Worm (Caenorhabditis elegans) whole organism, late embryonic: ENCODE data around the gene Y57E12AL.2.

Experiments used
- C08G9.2 ChIP-seq: sonication (generic microtip); optimal IDR thresholded peaks from 2 replicates; lab custom pipeline; 2016; ENCODE audit warnings: mild to moderate bottlenecking, missing genetic modification characterization, moderate library complexity, missing compliant biosample characterization
- F13H6.1 ChIP-seq: sonication (generic microtip); optimal IDR thresholded peaks from 2 replicates; lab custom pipeline; 2016; ENCODE audit warnings: missing genetic modification characterization, missing compliant biosample characterization
- K02D7.2 ChIP-seq: sonication (generic microtip); optimal IDR thresholded peaks from 2 replicates; lab custom pipeline; 2017; ENCODE audit warnings: mild to moderate bottlenecking, missing genetic modification characterization, missing compliant biosample characterization
- Y22D7AL.16 ChIP-seq: sonication (generic microtip); optimal IDR thresholded peaks from 2 replicates; lab custom pipeline; 2016; ENCODE audit warnings: missing genetic modification characterization, missing compliant biosample characterization
- ahr-1 ChIP-seq: sonication (generic microtip); optimal IDR thresholded peaks from 2 replicates; lab custom pipeline; 2016; ENCODE audit warnings: missing genetic modification characterization, missing compliant biosample characterization
- ama-1 ChIP-seq: fragments of 150-350 bp; optimal IDR thresholded peaks from 2 replicates; lab custom pipeline; 2014
- ceh-14 ChIP-seq: sonication (generic microtip); optimal IDR thresholded peaks from 2 replicates; lab custom pipeline; 2016; ENCODE audit warnings: missing genotype, missing genetic modification characterization, missing compliant biosample characterization
- ceh-18 ChIP-seq: sonication (generic microtip); optimal IDR thresholded peaks from 2 replicates; lab custom pipeline; 2016; ENCODE audit warnings: missing genetic modification characterization, missing compliant biosample characterization
- ceh-2 ChIP-seq: sonication (generic microtip); optimal IDR thresholded peaks from 2 replicates; lab custom pipeline; 2016; ENCODE audit warnings: missing genotype, missing genetic modification characterization, missing compliant biosample characterization
- ceh-22 ChIP-seq: sonication (generic microtip); optimal IDR thresholded peaks from 2 replicates; lab custom pipeline; 2017; ENCODE audit warnings: missing biosample characterization, missing genetic modification characterization
- ceh-24 ChIP-seq: sonication (generic microtip); optimal IDR thresholded peaks from 2 replicates; lab custom pipeline; 2016; ENCODE audit warnings: mild to moderate bottlenecking, missing genetic modification characterization, missing compliant biosample characterization
- ceh-30 ChIP-seq: fragments of 150-350 bp; optimal IDR thresholded peaks from 2 replicates; lab custom pipeline; 2014; ENCODE audit warnings: missing biosample characterization, missing genetic modification characterization
- ceh-31 ChIP-seq: sonication (generic microtip); optimal IDR thresholded peaks from 2 replicates; lab custom pipeline; 2016; ENCODE audit warnings: missing genetic modification characterization, missing compliant biosample characterization
- ceh-34 ChIP-seq: sonication (generic microtip); optimal IDR thresholded peaks from 2 replicates; lab custom pipeline; 2016; ENCODE audit warnings: mild to moderate bottlenecking, missing genetic modification characterization, missing compliant biosample characterization
- ceh-45 ChIP-seq: fragments of 200-800 bp; sonication (Bioruptor generic); IDR thresholded peaks from 2 replicates; pipeline ENCODE4 v1.3.6; 2022; ENCODE audit warnings: missing genetic modification reagents, missing genetic modification characterization, missing compliant biosample characterization
- ceh-6 ChIP-seq: fragments of 200-800 bp; sonication (Bioruptor generic); optimal IDR thresholded peaks from 2 replicates; lab custom pipeline; 2018; ENCODE audit warnings: mild to moderate bottlenecking, missing genetic modification characterization, missing compliant biosample characterization
- che-1 ChIP-seq: sonication (generic microtip); optimal IDR thresholded peaks from 2 replicates; lab custom pipeline; 2016; ENCODE audit warnings: mild to moderate bottlenecking, missing genetic modification characterization, missing compliant biosample characterization
- dmd-4 ChIP-seq: sonication (generic microtip); optimal IDR thresholded peaks from 2 replicates; lab custom pipeline; 2016; ENCODE audit warnings: borderline replicate concordance, missing genetic modification characterization, missing compliant biosample characterization
- dve-1 ChIP-seq: sonication (generic microtip); optimal IDR thresholded peaks from 2 replicates; lab custom pipeline; 2017; ENCODE audit warnings: antibody characterized with exemption, mild to moderate bottlenecking, missing genetic modification characterization, missing compliant biosample characterization
- elt-2 ChIP-seq: sonication (generic microtip); optimal IDR thresholded peaks from 2 replicates; lab custom pipeline; 2016; ENCODE audit warnings: missing genetic modification reagents, missing genetic modification characterization, missing compliant biosample characterization
- eyg-1 ChIP-seq: sonication (generic microtip); optimal IDR thresholded peaks from 2 replicates; lab custom pipeline; 2016; ENCODE audit warnings: missing genotype, missing genetic modification characterization, missing compliant biosample characterization
- fax-1 ChIP-seq: sonication (generic microtip); optimal IDR thresholded peaks from 2 replicates; lab custom pipeline; 2016; ENCODE audit warnings: missing genotype, missing genetic modification characterization, missing compliant biosample characterization
- hlh-13 ChIP-seq: fragments of 200-800 bp; sonication (Bioruptor generic); optimal IDR thresholded peaks from 2 replicates; lab custom pipeline; 2018; ENCODE audit warnings: mild to moderate bottlenecking, missing genetic modification characterization, missing compliant biosample characterization
- lim-6 ChIP-seq: sonication (generic microtip); optimal IDR thresholded peaks from 2 replicates; lab custom pipeline; 2016; ENCODE audit warnings: missing genetic modification characterization, missing compliant biosample characterization
- lin-11 ChIP-seq: fragments of 200-800 bp; sonication (Bioruptor generic); optimal IDR thresholded peaks from 2 replicates; lab custom pipeline; 2018; ENCODE audit warnings: mild to moderate bottlenecking, missing genetic modification characterization, missing compliant biosample characterization
- madf-2 ChIP-seq: sonication (generic microtip); optimal IDR thresholded peaks from 2 replicates; lab custom pipeline; 2017; ENCODE audit warnings: missing genetic modification characterization, missing compliant biosample characterization
- nfya-1 ChIP-seq: sonication (generic microtip); optimal IDR thresholded peaks from 2 replicates; lab custom pipeline; 2017; ENCODE audit warnings: missing genetic modification characterization, mild to moderate bottlenecking, missing compliant biosample characterization, antibody characterized with exemption, moderate library complexity
- nhr-232 ChIP-seq: sonication (generic microtip); optimal IDR thresholded peaks from 2 replicates; lab custom pipeline; 2016; ENCODE audit warnings: missing genetic modification characterization, missing compliant biosample characterization
- odd-2 ChIP-seq: sonication (generic microtip); optimal IDR thresholded peaks from 2 replicates; lab custom pipeline; 2017; ENCODE audit warnings: antibody characterized with exemption, mild to moderate bottlenecking, missing genetic modification characterization, missing compliant biosample characterization
- pag-3 ChIP-seq: sonication (generic microtip); optimal IDR thresholded peaks from 2 replicates; lab custom pipeline; 2016; ENCODE audit warnings: missing compliant biosample characterization, missing genetic modification characterization, borderline replicate concordance
- pax-1 ChIP-seq: fragments of 150-350 bp; optimal IDR thresholded peaks from 2 replicates; lab custom pipeline; 2014; ENCODE audit warnings: missing biosample characterization, missing genetic modification characterization
- pros-1 ChIP-seq: fragments of 150-350 bp; optimal IDR thresholded peaks from 2 replicates; lab custom pipeline; 2014; ENCODE audit warnings: missing biosample characterization, missing genetic modification reagents, missing genetic modification characterization
- sdc-2 ChIP-seq: sonication (generic microtip); optimal IDR thresholded peaks from 2 replicates; lab custom pipeline; 2016; ENCODE audit warnings: missing genotype, missing genetic modification characterization, missing compliant biosample characterization
- sox-2 ChIP-seq: fragments of 200-800 bp; sonication (Bioruptor generic); IDR thresholded peaks from 2 replicates; pipeline ENCODE4 v1.3.6; 2022; ENCODE audit warnings: missing genetic modification reagents, missing genetic modification characterization, missing compliant biosample characterization
- syd-9 ChIP-seq: sonication (generic microtip); optimal IDR thresholded peaks from 2 replicates; lab custom pipeline; 2016; ENCODE audit warnings: mild to moderate bottlenecking, missing genetic modification characterization, moderate library complexity, missing compliant biosample characterization
- unc-55 ChIP-seq: sonication (generic microtip); optimal IDR thresholded peaks from 2 replicates; lab custom pipeline; 2017; ENCODE audit warnings: missing biosample characterization, missing genetic modification reagents, missing genetic modification characterization
- unc-86 ChIP-seq: sonication (generic microtip); optimal IDR thresholded peaks from 2 replicates; lab custom pipeline; 2016; ENCODE audit warnings: missing genetic modification characterization, missing compliant biosample characterization
- zip-5 ChIP-seq: sonication (generic microtip); optimal IDR thresholded peaks from 2 replicates; lab custom pipeline; 2016; ENCODE audit warnings: missing genetic modification characterization, missing compliant biosample characterization
- ztf-16 ChIP-seq: sonication (generic microtip); optimal IDR thresholded peaks from 2 replicates; lab custom pipeline; 2017; ENCODE audit warnings: missing genetic modification characterization, missing compliant biosample characterization

Y57E12AL.2 gene

ce11 chrV:7068861-7069260 lies 11.0 kb downstream of the Y57E12AL.2 start:
- TF ChIP-seq pag-3 (tag; lab: Kevin White, UChicago) (no peak), zip-5 (tag; lab: Kevin White, UChicago) (no peak), lin-11 (tag; lab: Kevin White, UChicago) (no peak), Y22D7AL.16 (no peak), ceh-31 (tag; lab: Kevin White, UChicago) (no peak), hlh-13 (GFP tag; lab: Kevin White, UChicago) (no peak), nfya-1 (tag; lab: Kevin White, UChicago) (no peak), ceh-45 (GFP tag; lab: Robert Waterston, UW) (no peak), ama-1 (lab: Kevin White, UChicago) (no peak), ahr-1 (tag; lab: Kevin White, UChicago) (no peak)

ce11 chrV:7069605-7070004 lies 11.7 kb downstream of the Y57E12AL.2 start:
- TF ChIP-seq unc-86 (no peak), pros-1 (tag; lab: Kevin White, UChicago) (no peak), ceh-30 (tag; lab: Kevin White, UChicago) (no peak), Y22D7AL.16 (no peak), zip-5 (tag; lab: Kevin White, UChicago) (no peak), che-1 (no peak), ztf-16 (tag; lab: Kevin White, UChicago) (no peak), ceh-18 (tag; lab: Kevin White, UChicago) (no peak), eyg-1 (tag; lab: Kevin White, UChicago) (no peak), syd-9 (no peak), ahr-1 (tag; lab: Kevin White, UChicago) (no peak), odd-2 (tag; lab: Kevin White, UChicago) (no peak), lim-6 (no peak), ceh-14 (tag; lab: Kevin White, UChicago) (no peak), ceh-22 (tag; lab: Kevin White, UChicago) (no peak), sox-2 (GFP tag; lab: Robert Waterston, UW) (no peak), unc-55 (GFP tag; lab: Kevin White, UChicago) (no peak), lin-11 (tag; lab: Kevin White, UChicago) (no peak), dmd-4 (tag; lab: Kevin White, UChicago) (no peak), ceh-6 (no peak)

- TF ChIP-seq ztf-16 (tag; lab: Kevin White, UChicago) (no peak), ceh-34 (tag; lab: Kevin White, UChicago) (no peak), ceh-22 (tag; lab: Kevin White, UChicago) (no peak), F13H6.1 (tag; lab: Kevin White, UChicago) (no peak), fax-1 (tag; lab: Kevin White, UChicago) (no peak), madf-2 (tag; lab: Kevin White, UChicago) (no peak), nhr-232 (tag; lab: Kevin White, UChicago) (no peak), ceh-24 (tag; lab: Kevin White, UChicago) (no peak), ceh-6 (no peak), nfya-1 (tag; lab: Kevin White, UChicago) (no peak), elt-2 (no peak), lim-6 (no peak), ceh-2 (no peak), sdc-2 (tag; lab: Kevin White, UChicago) (no peak), K02D7.2 (tag; lab: Kevin White, UChicago) (no peak), C08G9.2 (tag; lab: Kevin White, UChicago) (no peak), dve-1 (no peak)
Measured at ce11 chrV:7072309-7072708, 14.4 kb downstream of the Y57E12AL.2 start, which contains the start of gene F27B10.1. F27B10.1 (plus strand) TSS chrV:7072609.

ce11 chrV:7075646-7076045 lies 17.8 kb downstream of the Y57E12AL.2 start, which contains the start of gene npa-1:
npa-1 (plus strand) TSS chrV:7075787.
- no peak for TF ChIP-seq odd-2 (tag; lab: Kevin White, UChicago)
- TF ChIP-seq ceh-6: no peak
- peak; percentile 45 for TF ChIP-seq elt-2
- no peak for TF ChIP-seq pax-1
- TF ChIP-seq, all 69 proteins: peak for 1
